Fruit fly (Drosophila melanogaster) whole organism, pupa: ENCODE data around the gene Mis12.

Experiments
- CG10348 ChIP-seq: fragments of 200-800 bp; sonication (Bioruptor generic); IDR thresholded peaks from 2 replicates; pipeline ENCODE4 v1.3.6; 2022; ENCODE audit warnings: missing biosample characterization, missing genetic modification characterization
- CG12605 ChIP-seq: fragments of 200-800 bp; sonication (Bioruptor generic); IDR thresholded peaks from 2 replicates; pipeline ENCODE4 v1.3.6; 2022; ENCODE audit warnings: missing biosample characterization, missing genetic modification characterization
- CG14655 ChIP-seq: fragments of 200-800 bp; sonication (Bioruptor generic); optimal IDR thresholded peaks from 3 replicates; lab custom pipeline; 2017; ENCODE audit warnings: mild to moderate bottlenecking, missing biosample characterization, missing genetic modification reagents, missing genetic modification characterization
- CG4496 ChIP-seq: fragments of 200-800 bp; sonication (Bioruptor generic); IDR thresholded peaks from 3 replicates; pipeline ENCODE4 v1.3.6; 2022; ENCODE audit warnings: missing biosample characterization, missing genetic modification characterization
- CG8159 ChIP-seq: fragments of 200-800 bp; sonication (Bioruptor generic); optimal IDR thresholded peaks from 3 replicates; lab custom pipeline; 2018; ENCODE audit warnings: missing biosample characterization, mild to moderate bottlenecking, missing genetic modification characterization, moderate library complexity
- D1 ChIP-seq: fragments of 200-800 bp; sonication (Bioruptor generic); optimal IDR thresholded peaks from 2 replicates; lab custom pipeline; 2018; ENCODE audit warnings: missing biosample characterization, mild to moderate bottlenecking, missing genetic modification characterization, moderate library complexity
- EcR ChIP-seq: fragments of 200-800 bp; sonication (Bioruptor generic); optimal IDR thresholded peaks from 3 replicates; lab custom pipeline; 2019; ENCODE audit warnings: missing biosample characterization, missing genetic modification characterization, mild to moderate bottlenecking, moderate library complexity, missing genetic modification reagents
- Ets98B ChIP-seq: fragments of 200-800 bp; sonication (Bioruptor generic); IDR thresholded peaks from 2 replicates; pipeline ENCODE4 v1.3.6; 2022; ENCODE audit warnings: missing biosample characterization, missing genetic modification characterization
- fd96Ca ChIP-seq: fragments of 200-800 bp; sonication (Bioruptor generic); IDR thresholded peaks from 3 replicates; pipeline ENCODE4 v1.3.6; 2022; ENCODE audit warnings: missing biosample characterization, missing genetic modification characterization
- gl ChIP-seq: fragments of 200-800 bp; sonication (Bioruptor generic); optimal IDR thresholded peaks from 2 replicates; lab custom pipeline; 2018; ENCODE audit warnings: missing biosample characterization, mild to moderate bottlenecking, missing genetic modification characterization

DNA sequence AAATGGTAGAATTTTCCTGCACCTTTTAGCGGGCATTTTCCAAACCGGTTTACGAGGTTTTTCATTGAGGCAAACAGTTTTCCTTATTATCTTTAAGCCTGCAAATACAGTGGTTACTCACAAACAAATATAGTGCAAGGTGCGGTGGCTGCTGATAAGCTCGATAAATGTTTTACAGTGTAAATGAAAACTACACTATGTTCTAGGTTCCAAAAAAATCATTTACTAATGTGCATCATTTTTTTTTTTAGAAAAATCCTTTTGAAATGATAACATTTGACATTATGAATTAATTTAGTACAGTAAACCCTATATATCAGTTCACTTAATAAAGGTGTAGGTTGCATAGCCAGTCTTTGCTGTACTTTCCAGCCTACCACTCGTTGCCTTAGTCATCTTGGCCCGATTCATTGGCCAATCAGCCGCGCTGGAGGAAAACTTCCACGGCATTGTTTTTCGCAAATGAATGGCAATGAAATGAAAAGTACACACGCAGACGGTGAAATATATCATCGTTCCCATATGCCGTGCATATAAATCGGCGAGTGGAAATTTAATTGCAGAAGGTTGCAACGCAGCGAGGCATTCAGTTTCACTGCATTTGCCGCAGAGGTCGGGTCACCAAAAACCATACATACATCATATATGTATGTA is 9.3 kb upstream of the Mis12 start:
- peak; percentile 50 for TF ChIP-seq CG14655 (GFP tag; lab: Kevin White, UChicago)
- TF ChIP-seq CG10348 (GFP tag; lab: Robert Waterston, UW) = no peak
- 0 out of 2 replicates have a peak, but pooled peaks have one; percentile 12 for TF ChIP-seq CG12605 (GFP tag; lab: Robert Waterston, UW)
- no peak for TF ChIP-seq D1 (tag; lab: Kevin White, UChicago)
- peak; percentile 40 for TF ChIP-seq CG8159
- TF ChIP-seq EcR (GFP tag; lab: Kevin White, UChicago) = no peak
- no peak for TF ChIP-seq gl
- peak; percentile 49; the same call in 2 of the 3 replicates for TF ChIP-seq CG4496 (GFP tag; lab: Robert Waterston, UW)
- TF ChIP-seq Ets98B (GFP tag; lab: Robert Waterston, UW) = no peak
- 0 out of 3 replicates have a peak, but pooled peaks have one; percentile 16 for TF ChIP-seq fd96Ca
